Fruit fly (Drosophila melanogaster) whole organism, embryonic: Measurements from ENCODE around the gene GluProRS.

Source experiments
- ATbp ChIP-seq: fragments of 200-800 bp; sonication (Bioruptor generic); optimal IDR thresholded peaks from 2 replicates; lab custom pipeline; 2017; ENCODE audit warnings: missing biosample characterization, mild to moderate bottlenecking, missing genetic modification characterization, missing genetic modification reagents
- CG1024 ChIP-seq: fragments of 200-800 bp; sonication (Bioruptor generic); IDR thresholded peaks from 2 replicates; pipeline ENCODE4 v1.3.6; 2022; ENCODE audit warnings: missing biosample characterization, missing genetic modification characterization
- CG10565 ChIP-seq: fragments of 200-800 bp; sonication (Bioruptor generic); optimal IDR thresholded peaks from 3 replicates; lab custom pipeline; 2016; ENCODE audit warnings: missing biosample characterization, mild to moderate bottlenecking, missing genetic modification characterization
- CG11398 ChIP-seq: fragments of 200-800 bp; sonication (Bioruptor generic); optimal IDR thresholded peaks from 2 replicates; lab custom pipeline; 2016; ENCODE audit warnings: missing biosample characterization, missing genetic modification characterization
- CG11504 ChIP-seq: fragments of 200-800 bp; sonication (Bioruptor generic); optimal IDR thresholded peaks from 3 replicates; lab custom pipeline; 2019; ENCODE audit warnings: missing biosample characterization, mild to moderate bottlenecking, missing genetic modification characterization, moderate library complexity
- CG11723 ChIP-seq: fragments of 200-800 bp; sonication (Bioruptor generic); optimal IDR thresholded peaks from 2 replicates; lab custom pipeline; 2017; ENCODE audit warnings: missing biosample characterization, mild to moderate bottlenecking, missing genetic modification characterization
- CG1233 ChIP-seq: fragments of 200-800 bp; sonication (Bioruptor generic); optimal IDR thresholded peaks from 4 replicates; lab custom pipeline; 2018; ENCODE audit warnings: missing biosample characterization, mild to moderate bottlenecking, missing genetic modification characterization
- CG13123 ChIP-seq: fragments of 200-800 bp; sonication (Bioruptor generic); optimal IDR thresholded peaks from 2 replicates; lab custom pipeline; 2016; ENCODE audit warnings: missing biosample characterization, missing genetic modification characterization
- CG17328 ChIP-seq: fragments of 200-800 bp; sonication (Bioruptor generic); IDR thresholded peaks from 2 replicates; pipeline ENCODE4 v1.3.6; 2022; ENCODE audit warnings: missing biosample characterization, missing genetic modification characterization
- CG18011 ChIP-seq: fragments of 200-800 bp; sonication (Bioruptor generic); optimal IDR thresholded peaks from 2 replicates; lab custom pipeline; 2017; ENCODE audit warnings: missing biosample characterization, missing genetic modification characterization, mild to moderate bottlenecking, moderate library complexity, missing genotype
- CG2712 ChIP-seq: fragments of 200-800 bp; optimal IDR thresholded peaks from 3 replicates; lab custom pipeline; 2019; ENCODE audit warnings: missing biosample characterization, mild to moderate bottlenecking, missing genetic modification characterization, moderate library complexity
- CG30020 ChIP-seq: fragments of 200-800 bp; optimal IDR thresholded peaks from 2 replicates; lab custom pipeline; 2019; ENCODE audit warnings: missing biosample characterization, mild to moderate bottlenecking, missing genetic modification characterization, moderate library complexity
- CG31388 ChIP-seq: fragments of 200-800 bp; sonication (Bioruptor generic); optimal IDR thresholded peaks from 2 replicates; lab custom pipeline; 2016; ENCODE audit warnings: missing biosample characterization, missing genetic modification characterization
- CG3281 ChIP-seq: fragments of 200-800 bp; sonication (Bioruptor generic); optimal IDR thresholded peaks from 3 replicates; lab custom pipeline; 2017; ENCODE audit warnings: missing biosample characterization, mild to moderate bottlenecking, missing genetic modification characterization
- CG6254 ChIP-seq: fragments of 200-800 bp; sonication (Bioruptor generic); optimal IDR thresholded peaks from 3 replicates; lab custom pipeline; 2017; ENCODE audit warnings: mild to moderate bottlenecking, missing biosample characterization, missing genetic modification reagents, missing genetic modification characterization
- CG7839 ChIP-seq: fragments of 200-800 bp; sonication (Bioruptor generic); optimal IDR thresholded peaks from 3 replicates; lab custom pipeline; 2018; ENCODE audit warnings: missing biosample characterization, mild to moderate bottlenecking, missing genetic modification characterization, moderate library complexity
- CG8281 ChIP-seq: fragments of 200-800 bp; sonication (Bioruptor generic); optimal IDR thresholded peaks from 2 replicates; lab custom pipeline; 2018; ENCODE audit warnings: missing biosample characterization, mild to moderate bottlenecking, missing genetic modification characterization, moderate library complexity
- CG9876 ChIP-seq: fragments of 200-800 bp; sonication (Bioruptor generic); optimal IDR thresholded peaks from 2 replicates; lab custom pipeline; 2016; ENCODE audit warnings: missing biosample characterization, missing genetic modification characterization
- CTCF ChIP-seq: fragments of 200-800 bp; sonication (Bioruptor generic); optimal IDR thresholded peaks from 2 replicates; lab custom pipeline; 2017; ENCODE audit warnings: missing biosample characterization, mild to moderate bottlenecking, missing genetic modification characterization, moderate library complexity
- CrebB ChIP-seq: fragments of 200-800 bp; sonication (Bioruptor generic); optimal IDR thresholded peaks from 3 replicates; lab custom pipeline; 2018; ENCODE audit warnings: missing biosample characterization, mild to moderate bottlenecking, missing genetic modification characterization
- D ChIP-seq, 2 experiments: fragments of 200-800 bp in 1 of 2; fragments of >200 bp in 1 of 2; sonication (Bioruptor generic) in 1 of 2; optimal IDR thresholded peaks; 2 replicates in 1 of 2; 3 replicates in 1 of 2; lab custom pipeline; 2017; ENCODE audit warnings: mild to moderate bottlenecking in 1 of 2, missing biosample characterization in 1 of 2, missing genetic modification characterization in 1 of 2, missing genetic modification reagents in 1 of 2
- Dfd ChIP-seq, 2 experiments: fragments of >200 bp; optimal IDR thresholded peaks; 2 replicates each; lab custom pipeline; 2017; ENCODE audit warnings: missing biosample characterization in 2 of 2, missing genetic modification characterization in 2 of 2
- Doc2 ChIP-seq: fragments of 200-800 bp; sonication (Bioruptor generic); IDR thresholded peaks from 2 replicates; pipeline ENCODE4 v1.3.6; 2022; ENCODE audit warnings: missing biosample characterization, missing genetic modification characterization
- Ets65A ChIP-seq: fragments of 200-800 bp; sonication (Bioruptor generic); peaks from one replicate; lab custom pipeline; 2016; ENCODE audit warnings: missing biosample characterization, missing genetic modification characterization
- Fer2 ChIP-seq: fragments of 200-800 bp; sonication (Bioruptor generic); optimal IDR thresholded peaks from 2 replicates; lab custom pipeline; 2018; ENCODE audit warnings: missing biosample characterization, mild to moderate bottlenecking, missing genetic modification characterization, moderate library complexity
- Nf-YA ChIP-seq: fragments of 200-800 bp; sonication (Bioruptor generic); IDR thresholded peaks from 2 replicates; pipeline ENCODE4 v1.3.6; 2022; ENCODE audit warnings: missing biosample characterization, missing genetic modification characterization
- Nf-YC ChIP-seq: fragments of 200-800 bp; optimal IDR thresholded peaks from 3 replicates; lab custom pipeline; 2019; ENCODE audit warnings: missing biosample characterization, mild to moderate bottlenecking, missing genetic modification characterization, moderate library complexity
- Oaz ChIP-seq: fragments of 200-800 bp; sonication (Bioruptor generic); IDR thresholded peaks from 2 replicates; pipeline ENCODE4 v1.3.6; 2022; ENCODE audit warnings: missing biosample characterization, missing genetic modification characterization
- abd-A ChIP-seq: fragments of 200-800 bp; sonication (Bioruptor generic); optimal IDR thresholded peaks from 3 replicates; lab custom pipeline; 2019; ENCODE audit warnings: missing biosample characterization, mild to moderate bottlenecking, missing genetic modification characterization, moderate library complexity
- amos ChIP-seq: fragments of 200-800 bp; sonication (Bioruptor generic); IDR thresholded peaks from 2 replicates; pipeline ENCODE4 v1.3.6; 2022; ENCODE audit warnings: missing biosample characterization, missing genetic modification characterization; ENCODE audit not compliant: partially characterized antibody
- bcd ChIP-seq: fragments of 200-800 bp; sonication (Bioruptor generic); optimal IDR thresholded peaks from 2 replicates; lab custom pipeline; 2017; ENCODE audit warnings: missing biosample characterization, mild to moderate bottlenecking, missing genetic modification characterization
- chif ChIP-seq, 2 experiments: fragments of 200-800 bp; sonication (Bioruptor generic); optimal IDR thresholded peaks; 3 replicates each; lab custom pipeline; 2016; ENCODE audit warnings: missing biosample characterization in 2 of 2, missing genetic modification characterization in 2 of 2
- chm ChIP-seq: fragments of 200-800 bp; sonication (Bioruptor generic); IDR thresholded peaks from 2 replicates; pipeline ENCODE4 v1.3.6; 2022; ENCODE audit warnings: missing biosample characterization, missing genetic modification characterization
- corto ChIP-seq: fragments of 200-800 bp; sonication (Bioruptor generic); optimal IDR thresholded peaks from 2 replicates; lab custom pipeline; 2016; ENCODE audit warnings: missing biosample characterization, mild to moderate bottlenecking, missing genetic modification characterization, moderate library complexity
- crol ChIP-seq: fragments of 200-800 bp; sonication (Bioruptor generic); IDR thresholded peaks from 2 replicates; pipeline ENCODE4 v1.3.6; 2022; ENCODE audit warnings: missing biosample characterization, missing genetic modification characterization
- crp ChIP-seq, 2 experiments: fragments of 200-800 bp; sonication (Bioruptor generic); optimal IDR thresholded peaks; 2 replicates in 1 of 2; 3 replicates in 1 of 2; lab custom pipeline; 2017; ENCODE audit warnings: missing biosample characterization in 2 of 2, missing genetic modification characterization in 2 of 2, mild to moderate bottlenecking in 1 of 2, moderate library complexity in 1 of 2
- dmrt11E ChIP-seq: fragments of 200-800 bp; sonication (Bioruptor generic); optimal IDR thresholded peaks from 3 replicates; lab custom pipeline; 2018; ENCODE audit warnings: missing biosample characterization, mild to moderate bottlenecking, missing genetic modification characterization, moderate library complexity
- dpn ChIP-seq, 2 experiments: fragments of 200-800 bp; sonication (Bioruptor generic); optimal IDR thresholded peaks; 3 replicates each; lab custom pipeline; 2016; ENCODE audit warnings: missing biosample characterization in 2 of 2, missing genetic modification characterization in 2 of 2
- fd64A ChIP-seq: fragments of 200-800 bp; sonication (Bioruptor generic); optimal IDR thresholded peaks from 3 replicates; lab custom pipeline; 2018; ENCODE audit warnings: missing biosample characterization, mild to moderate bottlenecking, missing genetic modification characterization
- inv ChIP-seq: fragments of 200-800 bp; sonication (Bioruptor generic); IDR thresholded peaks from 2 replicates; pipeline ENCODE4 v1.3.6; 2022; ENCODE audit warnings: missing biosample characterization, missing genetic modification characterization; ENCODE audit not compliant: partially characterized antibody
- jumu ChIP-seq: fragments of 200-800 bp; sonication (Bioruptor generic); optimal IDR thresholded peaks from 3 replicates; lab custom pipeline; 2016; ENCODE audit warnings: missing biosample characterization, missing genetic modification characterization
- mld ChIP-seq: fragments of 200-800 bp; sonication (Bioruptor generic); IDR thresholded peaks from 3 replicates; pipeline ENCODE4 v1.3.6; 2022; ENCODE audit warnings: missing biosample characterization, missing genetic modification characterization; ENCODE audit not compliant: partially characterized antibody
- odd ChIP-seq: fragments of 200-800 bp; sonication (Bioruptor generic); optimal IDR thresholded peaks from 2 replicates; lab custom pipeline; 2017; ENCODE audit warnings: missing biosample characterization, mild to moderate bottlenecking, missing genetic modification characterization
- onecut ChIP-seq: fragments of 200-800 bp; sonication (Bioruptor generic); IDR thresholded peaks from 2 replicates; pipeline ENCODE4 v1.3.6; 2022; ENCODE audit warnings: missing biosample characterization, missing genetic modification characterization
- pb ChIP-seq: fragments of 200-800 bp; sonication (Bioruptor generic); optimal IDR thresholded peaks from 3 replicates; lab custom pipeline; 2016; ENCODE audit warnings: missing biosample characterization, missing genetic modification characterization
- rib ChIP-seq: fragments of 200-800 bp; sonication (Bioruptor generic); IDR thresholded peaks from 2 replicates; pipeline ENCODE4 v1.3.6; 2022; ENCODE audit warnings: missing biosample characterization, missing genetic modification characterization
- schlank ChIP-seq: fragments of 200-800 bp; sonication (Bioruptor generic); optimal IDR thresholded peaks from 2 replicates; lab custom pipeline; 2018; ENCODE audit warnings: missing biosample characterization, mild to moderate bottlenecking, missing genetic modification characterization
- so ChIP-seq: fragments of 200-800 bp; sonication (Bioruptor generic); IDR thresholded peaks from 3 replicates; pipeline ENCODE4 v1.3.6; 2022; ENCODE audit warnings: missing biosample characterization, missing genetic modification characterization
- wdn ChIP-seq: fragments of 200-800 bp; sonication (Bioruptor generic); IDR thresholded peaks from 2 replicates; pipeline ENCODE4 v1.3.6; 2022; ENCODE audit warnings: missing biosample characterization, missing genetic modification characterization
- wek ChIP-seq: fragments of 200-800 bp; sonication (Bioruptor generic); optimal IDR thresholded peaks from 3 replicates; lab custom pipeline; 2018; ENCODE audit warnings: missing biosample characterization, mild to moderate bottlenecking, missing genetic modification characterization, moderate library complexity

Gene GluProRS

DNA sequence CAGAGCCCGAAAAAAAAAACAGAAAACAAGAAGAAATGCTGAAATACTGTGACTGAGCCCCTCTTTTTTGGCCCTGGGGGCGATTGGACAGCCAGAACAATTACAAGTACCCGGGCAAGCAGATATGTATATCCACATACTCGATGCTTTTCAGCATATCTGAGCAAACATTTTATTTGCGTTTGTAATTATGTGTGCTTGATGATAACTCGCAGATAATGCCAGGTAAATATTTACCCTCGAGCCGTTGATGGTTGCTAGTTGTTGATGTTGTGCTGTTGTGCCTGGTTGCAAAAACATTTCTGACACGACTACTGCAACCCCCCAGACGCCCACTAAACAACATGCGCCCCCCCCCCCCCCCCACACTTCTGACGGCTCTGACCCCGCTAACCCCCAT is 38.8 kb downstream of the GluProRS start:
- peak; percentile 39; the same call in 2 of the 3 replicates for TF ChIP-seq so
- TF ChIP-seq crol (GFP tag; lab: Robert Waterston, UW): peak; percentile 78
- peak; percentile 85 for TF ChIP-seq ATbp (GFP tag; lab: Kevin White, UChicago)
- TF ChIP-seq dpn (GFP tag; optimal IDR thresholded peaks at IDR 0.05; lab: Kevin White, UChicago): peak in 1 of 2 experiments; percentile 1
- TF ChIP-seq bcd: peak; percentile 28
- peak; percentile 70 for TF ChIP-seq CrebB (tag; lab: Kevin White, UChicago)
- TF ChIP-seq Fer2 (tag; lab: Kevin White, UChicago): no peak
- peak; percentile 80 for TF ChIP-seq wek (GFP tag; lab: Kevin White, UChicago)
- TF ChIP-seq fd64A (GFP tag; lab: Kevin White, UChicago): peak; percentile 68
- 0 out of 2 replicates have a peak, but pooled peaks have one; percentile 26 for TF ChIP-seq wdn (GFP tag; lab: Robert Waterston, UW)
- TF ChIP-seq CG2712: peak; percentile 6
- peak; percentile 26; the same call in 1 of the 2 replicates for TF ChIP-seq Oaz (GFP tag; lab: Robert Waterston, UW)
- TF ChIP-seq CG13123: peak; percentile 8
- TF ChIP-seq CG31388 (GFP tag; lab: Kevin White, UChicago): no peak
- no peak for TF ChIP-seq CG10565 (GFP tag; lab: Kevin White, UChicago)
- no peak for TF ChIP-seq CG30020 (tag; lab: Kevin White, UChicago)
- 0 out of 2 replicates have a peak, but pooled peaks have one; percentile 37 for TF ChIP-seq Nf-YA (GFP tag; lab: Robert Waterston, UW)
- TF ChIP-seq CG11398 (GFP tag; lab: Kevin White, UChicago): no peak
- peak; percentile 25 for TF ChIP-seq CG11504
- TF ChIP-seq corto (GFP tag; lab: Kevin White, UChicago): no peak
- no peak for TF ChIP-seq Ets65A (GFP tag; lab: Kevin White, UChicago)
- TF ChIP-seq onecut: peak; percentile 42
- peak; percentile 62 for TF ChIP-seq CG1233
- TF ChIP-seq mld (GFP tag; lab: Robert Waterston, UW): no peak
- TF ChIP-seq rib (GFP tag; lab: Robert Waterston, UW): no peak
- TF ChIP-seq crp (GFP tag; optimal IDR thresholded peaks at IDR 0.05; lab: Kevin White, UChicago): no peak
- peak; percentile 72 for TF ChIP-seq CG3281
- TF ChIP-seq abd-A (tag; lab: Kevin White, UChicago): no peak
- TF ChIP-seq chm: 0 out of 2 replicates have a peak, but pooled peaks have one; percentile 35
- TF ChIP-seq CG8281: no peak
- no peak; the same call in 1 of the 2 replicates for TF ChIP-seq CG1024
- TF ChIP-seq amos (GFP tag; lab: Robert Waterston, UW): no peak
- no peak for TF ChIP-seq jumu (GFP tag; lab: Kevin White, UChicago)
- TF ChIP-seq Dfd (GFP tag; optimal IDR thresholded peaks at IDR 0.05; lab: Kevin White, UChicago): no peak
- TF ChIP-seq Nf-YC (tag; lab: Kevin White, UChicago): peak; percentile 26
- peak; percentile 39 for TF ChIP-seq CTCF (GFP tag; lab: Kevin White, UChicago)
- TF ChIP-seq schlank (tag; lab: Kevin White, UChicago): peak; percentile 69
- TF ChIP-seq pb: no peak
- TF ChIP-seq CG7839 (tag; lab: Kevin White, UChicago): peak; percentile 20
- peak; percentile 8 for TF ChIP-seq CG18011 (GFP tag; lab: Kevin White, UChicago)
- TF ChIP-seq CG11723: peak; percentile 46
- TF ChIP-seq chif (GFP tag; optimal IDR thresholded peaks at IDR 0.05; lab: Kevin White, UChicago): no peak
- TF ChIP-seq CG6254: peak; percentile 21
- no peak for TF ChIP-seq Doc2 (GFP tag; lab: Robert Waterston, UW)
- TF ChIP-seq inv (GFP tag; lab: Robert Waterston, UW): no peak
- peak; percentile 78 for TF ChIP-seq odd (GFP tag; lab: Kevin White, UChicago)
- no peak for TF ChIP-seq D (optimal IDR thresholded peaks at IDR 0.05; lab: Kevin White, UChicago)
- no peak for TF ChIP-seq D (GFP tag; optimal IDR thresholded peaks at IDR 0.05; lab: Kevin White, UChicago)
- no peak for TF ChIP-seq dmrt11E (tag; lab: Kevin White, UChicago)
- no peak for TF ChIP-seq CG17328
- no peak for TF ChIP-seq CG9876 (GFP tag; lab: Kevin White, UChicago)
